Worm (Caenorhabditis elegans): Measurements from ENCODE around the gene smgl-2.

- TF ChIP-seq skn-1 (tag; optimal IDR thresholded peaks at IDR 0.05) (no peak), ama-1 (optimal IDR thresholded peaks at IDR 0.05) (no peak), nhr-28 (tag; optimal IDR thresholded peaks at IDR 0.05) (no peak), pqm-1 (tag; optimal IDR thresholded peaks at IDR 0.05) (no peak), mdl-1 (tag; optimal IDR thresholded peaks at IDR 0.05) (no peak), unc-62 (GFP tag; optimal IDR thresholded peaks at IDR 0.05) (no peak), nhr-76 (tag; optimal IDR thresholded peaks at IDR 0.05) (no peak)
Measured at ce11 chrIV:3755355-3755754, 29.4 kb downstream of the smgl-2 start, which contains the start of gene Y37E11AR.7.

Measured in whole organism, L1 larva.